Worm (Caenorhabditis elegans) whole organism, late embryonic: ENCODE measurements around the gene F55A11.7.

Experiments used
- C08G9.2 ChIP-seq: sonication (generic microtip); optimal IDR thresholded peaks from 2 replicates; lab custom pipeline; 2016; ENCODE audit warnings: mild to moderate bottlenecking, missing genetic modification characterization, moderate library complexity, missing compliant biosample characterization
- C38D4.7 ChIP-seq: fragments of 200-800 bp; sonication (Bioruptor generic); optimal IDR thresholded peaks from 2 replicates; lab custom pipeline; 2018; ENCODE audit warnings: mild to moderate bottlenecking, missing genetic modification characterization, moderate library complexity, missing compliant biosample characterization
- K09A11.1 ChIP-seq: sonication (generic microtip); optimal IDR thresholded peaks from 2 replicates; lab custom pipeline; 2017; ENCODE audit warnings: antibody characterized with exemption, mild to moderate bottlenecking, missing genetic modification characterization, missing compliant biosample characterization; ENCODE audit not compliant: insufficient read depth
- T23F11.4 ChIP-seq: fragments of 200-800 bp; sonication (Bioruptor generic); optimal IDR thresholded peaks from 2 replicates; lab custom pipeline; 2018; ENCODE audit warnings: mild to moderate bottlenecking, missing genetic modification characterization, missing compliant biosample characterization
- Y22D7AL.16 ChIP-seq: sonication (generic microtip); optimal IDR thresholded peaks from 2 replicates; lab custom pipeline; 2016; ENCODE audit warnings: missing genetic modification characterization, missing compliant biosample characterization
- ceh-18 ChIP-seq: sonication (generic microtip); optimal IDR thresholded peaks from 2 replicates; lab custom pipeline; 2016; ENCODE audit warnings: missing genetic modification characterization, missing compliant biosample characterization
- ceh-22 ChIP-seq: sonication (generic microtip); optimal IDR thresholded peaks from 2 replicates; lab custom pipeline; 2017; ENCODE audit warnings: missing biosample characterization, missing genetic modification characterization
- ceh-31 ChIP-seq: sonication (generic microtip); optimal IDR thresholded peaks from 2 replicates; lab custom pipeline; 2016; ENCODE audit warnings: missing genetic modification characterization, missing compliant biosample characterization
- ceh-48 ChIP-seq: sonication (generic microtip); optimal IDR thresholded peaks from 2 replicates; lab custom pipeline; 2016; ENCODE audit warnings: missing genetic modification characterization, inconsistent platforms, missing compliant biosample characterization
- ceh-6 ChIP-seq: fragments of 200-800 bp; sonication (Bioruptor generic); optimal IDR thresholded peaks from 2 replicates; lab custom pipeline; 2018; ENCODE audit warnings: mild to moderate bottlenecking, missing genetic modification characterization, missing compliant biosample characterization
- ceh-9 ChIP-seq: sonication (generic microtip); optimal IDR thresholded peaks from 2 replicates; lab custom pipeline; 2016; ENCODE audit warnings: mild to moderate bottlenecking, missing genetic modification characterization, inconsistent platforms, missing compliant biosample characterization
- dmd-4 ChIP-seq: sonication (generic microtip); optimal IDR thresholded peaks from 2 replicates; lab custom pipeline; 2016; ENCODE audit warnings: borderline replicate concordance, missing genetic modification characterization, missing compliant biosample characterization
- elt-2 ChIP-seq: sonication (generic microtip); optimal IDR thresholded peaks from 2 replicates; lab custom pipeline; 2016; ENCODE audit warnings: missing genetic modification reagents, missing genetic modification characterization, missing compliant biosample characterization
- elt-4 ChIP-seq: sonication (generic microtip); optimal IDR thresholded peaks from 2 replicates; lab custom pipeline; 2016; ENCODE audit warnings: missing genetic modification characterization, missing compliant biosample characterization
- eyg-1 ChIP-seq: sonication (generic microtip); optimal IDR thresholded peaks from 2 replicates; lab custom pipeline; 2016; ENCODE audit warnings: missing genotype, missing genetic modification characterization, missing compliant biosample characterization
- fax-1 ChIP-seq: sonication (generic microtip); optimal IDR thresholded peaks from 2 replicates; lab custom pipeline; 2016; ENCODE audit warnings: missing genotype, missing genetic modification characterization, missing compliant biosample characterization
- hlh-13 ChIP-seq: fragments of 200-800 bp; sonication (Bioruptor generic); optimal IDR thresholded peaks from 2 replicates; lab custom pipeline; 2018; ENCODE audit warnings: mild to moderate bottlenecking, missing genetic modification characterization, missing compliant biosample characterization
- hlh-15 ChIP-seq: sonication (generic microtip); optimal IDR thresholded peaks from 2 replicates; lab custom pipeline; 2016; ENCODE audit warnings: missing genetic modification characterization, missing compliant biosample characterization
- hlh-30 ChIP-seq: sonication (generic microtip); optimal IDR thresholded peaks from 2 replicates; lab custom pipeline; 2017; ENCODE audit warnings: antibody characterized with exemption, missing genetic modification characterization, missing compliant biosample characterization; ENCODE audit not compliant: insufficient read depth
- hlh-8 ChIP-seq: sonication (generic microtip); optimal IDR thresholded peaks from 2 replicates; lab custom pipeline; 2016; ENCODE audit warnings: missing genotype, missing genetic modification characterization, missing compliant biosample characterization
- lim-6 ChIP-seq: sonication (generic microtip); optimal IDR thresholded peaks from 2 replicates; lab custom pipeline; 2016; ENCODE audit warnings: missing genetic modification characterization, missing compliant biosample characterization
- lin-11 ChIP-seq: fragments of 200-800 bp; sonication (Bioruptor generic); optimal IDR thresholded peaks from 2 replicates; lab custom pipeline; 2018; ENCODE audit warnings: mild to moderate bottlenecking, missing genetic modification characterization, missing compliant biosample characterization
- madf-2 ChIP-seq: sonication (generic microtip); optimal IDR thresholded peaks from 2 replicates; lab custom pipeline; 2017; ENCODE audit warnings: missing genetic modification characterization, missing compliant biosample characterization
- mec-3 ChIP-seq: sonication (generic microtip); optimal IDR thresholded peaks from 2 replicates; lab custom pipeline; 2016; ENCODE audit warnings: borderline replicate concordance, missing genetic modification characterization, missing compliant biosample characterization
- odd-2 ChIP-seq: sonication (generic microtip); optimal IDR thresholded peaks from 2 replicates; lab custom pipeline; 2017; ENCODE audit warnings: antibody characterized with exemption, mild to moderate bottlenecking, missing genetic modification characterization, missing compliant biosample characterization
- pag-3 ChIP-seq: sonication (generic microtip); optimal IDR thresholded peaks from 2 replicates; lab custom pipeline; 2016; ENCODE audit warnings: missing compliant biosample characterization, missing genetic modification characterization, borderline replicate concordance
- pax-1 ChIP-seq: fragments of 150-350 bp; optimal IDR thresholded peaks from 2 replicates; lab custom pipeline; 2014; ENCODE audit warnings: missing biosample characterization, missing genetic modification characterization
- pha-2 ChIP-seq: sonication (generic microtip); optimal IDR thresholded peaks from 2 replicates; lab custom pipeline; 2017; ENCODE audit warnings: mild to moderate bottlenecking, missing genetic modification characterization, missing compliant biosample characterization
- pha-4 ChIP-seq: fragments of 150-350 bp; optimal IDR thresholded peaks from 2 replicates; lab custom pipeline; 2018; ENCODE audit warnings: missing biosample characterization, missing genetic modification reagents, missing genetic modification characterization
- pqm-1 ChIP-seq: sonication (generic microtip); optimal IDR thresholded peaks from 2 replicates; lab custom pipeline; 2016; ENCODE audit warnings: missing genetic modification characterization, missing compliant biosample characterization
- ref-2 ChIP-seq: sonication (generic microtip); optimal IDR thresholded peaks from 2 replicates; lab custom pipeline; 2016; ENCODE audit warnings: missing genetic modification characterization, missing compliant biosample characterization
- rnt-1 ChIP-seq: sonication (generic microtip); optimal IDR thresholded peaks from 2 replicates; lab custom pipeline; 2016; ENCODE audit warnings: missing genetic modification characterization, missing compliant biosample characterization
- sox-2 ChIP-seq: fragments of 200-800 bp; sonication (Bioruptor generic); IDR thresholded peaks from 2 replicates; pipeline ENCODE4 v1.3.6; 2022; ENCODE audit warnings: missing genetic modification reagents, missing genetic modification characterization, missing compliant biosample characterization
- sox-4 ChIP-seq: sonication (generic microtip); optimal IDR thresholded peaks from 2 replicates; lab custom pipeline; 2017; ENCODE audit warnings: mild to moderate bottlenecking, missing genetic modification characterization, inconsistent platforms, missing compliant biosample characterization
- tbx-2 ChIP-seq: sonication (generic microtip); optimal IDR thresholded peaks from 2 replicates; lab custom pipeline; 2016; ENCODE audit warnings: missing genetic modification characterization, missing compliant biosample characterization
- unc-55 ChIP-seq: sonication (generic microtip); optimal IDR thresholded peaks from 2 replicates; lab custom pipeline; 2017; ENCODE audit warnings: missing biosample characterization, missing genetic modification reagents, missing genetic modification characterization
- unc-86 ChIP-seq: sonication (generic microtip); optimal IDR thresholded peaks from 2 replicates; lab custom pipeline; 2016; ENCODE audit warnings: missing genetic modification characterization, missing compliant biosample characterization
- ztf-16 ChIP-seq: sonication (generic microtip); optimal IDR thresholded peaks from 2 replicates; lab custom pipeline; 2017; ENCODE audit warnings: missing genetic modification characterization, missing compliant biosample characterization

The F55A11.7 gene

DNA sequence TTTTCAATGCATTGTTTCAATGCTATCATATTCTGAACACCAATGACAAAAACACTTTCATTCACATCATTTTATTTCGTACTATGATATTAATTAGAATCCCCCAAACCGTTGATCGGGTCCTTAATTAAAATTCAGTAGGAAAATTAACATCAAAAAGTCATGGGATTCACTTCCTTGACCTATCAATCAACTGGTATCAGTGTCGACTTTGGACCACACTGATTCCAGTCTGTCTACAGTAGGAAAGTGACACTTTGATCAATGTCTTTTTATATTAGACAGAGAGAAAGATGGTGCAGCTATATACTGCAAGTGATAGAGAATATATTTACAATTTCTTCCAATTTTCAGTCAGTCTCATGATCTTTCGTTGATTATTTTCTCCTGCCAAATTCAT is 9.1 kb upstream of the F55A11.7 start:
- TF ChIP-seq ztf-16 (tag; lab: Kevin White, UChicago) (no peak), hlh-15 (tag; lab: Kevin White, UChicago) (no peak), ceh-18 (no peak), ceh-31 (tag; lab: Kevin White, UChicago) (no peak), pqm-1 (tag; lab: Kevin White, UChicago) (no peak), C38D4.7 (GFP tag; lab: Kevin White, UChicago) (no peak), unc-55 (GFP tag; lab: Kevin White, UChicago) (no peak), rnt-1 (tag; lab: Kevin White, UChicago) (no peak), pag-3 (tag; lab: Kevin White, UChicago) (no peak), T23F11.4 (GFP tag; lab: Kevin White, UChicago) (no peak)

DNA sequence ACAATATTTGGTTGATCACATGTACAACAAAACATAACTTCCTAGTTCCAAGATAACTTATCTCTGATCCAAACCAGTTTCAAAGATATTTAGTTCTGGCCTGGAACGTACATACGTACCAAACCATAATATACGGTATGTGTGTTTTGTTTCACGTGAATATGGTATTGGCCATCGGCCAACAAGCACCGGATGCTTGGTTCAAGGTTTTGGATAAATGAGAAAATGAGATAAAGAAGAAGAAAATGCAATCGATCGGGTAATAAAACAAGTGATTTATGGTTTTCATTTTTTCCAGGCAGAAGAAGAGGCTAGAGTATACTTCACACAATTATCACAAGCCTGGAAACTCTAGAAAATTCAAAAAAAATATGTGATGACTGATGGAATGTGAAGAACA is 8.1 kb upstream of the F55A11.7 start:
- TF ChIP-seq ceh-18 = no peak
- no peak for TF ChIP-seq Y22D7AL.16
- no peak for TF ChIP-seq hlh-13
- no peak for TF ChIP-seq madf-2 (tag; lab: Kevin White, UChicago)
- TF ChIP-seq elt-2 (tag; lab: Kevin White, UChicago) = no peak
- no peak for TF ChIP-seq hlh-15 (tag; lab: Kevin White, UChicago)
- no peak for TF ChIP-seq hlh-30 (tag; lab: Kevin White, UChicago)
- no peak for TF ChIP-seq mec-3 (tag; lab: Kevin White, UChicago)
- TF ChIP-seq eyg-1 (tag; lab: Kevin White, UChicago) = no peak
- no peak for TF ChIP-seq ceh-31 (tag; lab: Kevin White, UChicago)
- TF ChIP-seq, all 69 proteins: peak for 0

DNA sequence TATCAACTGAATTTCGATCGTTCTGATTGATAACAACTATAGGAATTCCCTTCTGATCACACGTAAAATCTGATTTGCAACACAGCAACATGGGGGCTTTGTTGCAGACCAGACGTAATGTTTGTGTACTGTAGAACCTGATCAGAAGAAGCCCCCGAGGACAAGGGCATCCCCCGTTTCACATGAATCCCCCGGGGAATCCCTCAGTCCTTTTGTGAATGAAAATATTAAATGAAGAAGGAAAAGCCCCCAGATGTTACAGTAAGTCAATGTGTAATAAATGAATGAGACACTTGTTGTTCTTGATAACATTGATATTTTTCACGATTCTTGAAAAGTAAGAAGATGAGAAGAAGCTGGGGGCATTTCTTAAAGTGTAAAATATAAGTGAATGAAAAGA is 6.9 kb upstream of the F55A11.7 start:
- TF ChIP-seq sox-4 (tag; lab: Kevin White, UChicago) (no peak), K09A11.1 (tag; lab: Kevin White, UChicago) (no peak), unc-86 (no peak), elt-4 (no peak), mec-3 (tag; lab: Kevin White, UChicago) (no peak), pag-3 (tag; lab: Kevin White, UChicago) (no peak), pha-4 (tag; lab: Kevin White, UChicago) (no peak), hlh-8 (tag; lab: Kevin White, UChicago) (no peak), fax-1 (tag; lab: Kevin White, UChicago) (no peak), hlh-30 (tag; lab: Kevin White, UChicago) (no peak), hlh-15 (tag; lab: Kevin White, UChicago) (no peak)

DNA sequence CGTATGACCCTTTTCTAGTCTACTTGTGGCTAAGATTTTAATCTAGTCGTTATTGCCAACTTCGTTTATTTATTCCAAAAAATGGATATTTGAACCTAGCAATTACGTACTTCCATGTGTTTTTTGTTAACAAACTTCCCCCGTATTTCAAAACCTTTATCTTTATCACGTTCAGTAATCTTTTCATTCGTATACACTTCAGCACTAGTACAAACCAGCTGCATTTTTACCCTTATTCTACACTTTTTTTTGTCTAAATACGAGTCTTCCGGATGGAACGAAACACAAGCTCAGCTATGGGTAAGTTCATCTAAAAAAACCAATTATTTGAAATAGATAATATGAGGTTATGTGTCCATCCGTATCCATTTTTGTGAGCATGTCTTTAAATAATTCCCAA is 2.2 kb upstream of the F55A11.7 start, which contains the start of gene D2023.1:
Gene D2023.1 (plus strand): TSS at position 77 of the 400 bp plus-strand sequence.
- TF ChIP-seq pax-1 (no peak), tbx-2 (tag; lab: Kevin White, UChicago) (no peak), eyg-1 (tag; lab: Kevin White, UChicago) (no peak), ceh-18 (no peak), ceh-22 (tag; lab: Kevin White, UChicago) (no peak), C38D4.7 (GFP tag; lab: Kevin White, UChicago) (no peak), elt-2 (tag; lab: Kevin White, UChicago) (no peak), C08G9.2 (no peak), lim-6 (no peak), odd-2 (tag; lab: Kevin White, UChicago) (no peak), ref-2 (no peak)

DNA sequence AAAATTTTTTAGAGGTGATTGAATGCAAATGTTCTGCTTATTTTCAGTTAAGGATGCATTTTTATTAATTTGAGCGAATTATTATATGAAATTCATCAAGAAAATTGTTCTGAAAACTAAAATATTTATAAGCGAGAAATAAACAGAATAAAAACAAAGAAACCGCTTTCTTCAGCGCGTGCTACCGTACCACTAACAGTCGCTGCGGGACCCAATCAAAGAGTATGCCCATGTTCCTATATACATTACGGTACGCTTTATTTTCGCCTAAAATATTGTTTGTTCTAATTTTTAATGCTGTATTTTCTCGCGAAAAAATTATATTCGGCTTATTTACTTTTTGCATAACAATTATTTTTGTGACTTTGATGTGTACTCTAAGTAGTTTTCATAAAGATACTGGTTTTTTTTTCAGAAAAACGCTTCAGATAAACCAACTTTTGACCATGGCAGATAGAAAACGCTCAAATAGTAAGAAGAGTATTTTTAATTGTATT is 547 bp upstream of the F55A11.7 start, which contains the start of gene F55A11.8:
Gene F55A11.8 (plus strand): TSS at position 447 of the 497 bp plus-strand sequence.
- no peak for TF ChIP-seq ref-2
- TF ChIP-seq pha-2 (tag; lab: Kevin White, UChicago) = no peak
- TF ChIP-seq sox-2 = no peak
- no peak for TF ChIP-seq ceh-9 (tag; lab: Kevin White, UChicago)
- TF ChIP-seq hlh-30 (tag; lab: Kevin White, UChicago) = no peak
- TF ChIP-seq ceh-48 = no peak
- no peak for TF ChIP-seq pha-4 (tag; lab: Kevin White, UChicago)
- TF ChIP-seq dmd-4 (tag; lab: Kevin White, UChicago) = no peak
- TF ChIP-seq lin-11 (tag; lab: Kevin White, UChicago) = no peak
- no peak for TF ChIP-seq ceh-6 (GFP tag; lab: Kevin White, UChicago)
